Fruit fly (Drosophila melanogaster) whole organism, pupa: ENCODE data around the gene ergic53.

Source experiments
- CG14655 ChIP-seq: fragments of 200-800 bp; sonication (Bioruptor generic); optimal IDR thresholded peaks from 3 replicates; lab custom pipeline; 2017; ENCODE audit warnings: mild to moderate bottlenecking, missing biosample characterization, missing genetic modification reagents, missing genetic modification characterization
- CG34367 ChIP-seq: fragments of 200-800 bp; sonication (Bioruptor generic); optimal IDR thresholded peaks from 2 replicates; lab custom pipeline; 2018; ENCODE audit warnings: missing biosample characterization, mild to moderate bottlenecking, missing genetic modification characterization
- CG8159 ChIP-seq: fragments of 200-800 bp; sonication (Bioruptor generic); optimal IDR thresholded peaks from 3 replicates; lab custom pipeline; 2018; ENCODE audit warnings: missing biosample characterization, mild to moderate bottlenecking, missing genetic modification characterization, moderate library complexity
- CG8301 ChIP-seq: fragments of 200-800 bp; sonication (Bioruptor generic); optimal IDR thresholded peaks from 2 replicates; lab custom pipeline; 2018; ENCODE audit warnings: missing biosample characterization, mild to moderate bottlenecking, missing genetic modification characterization
- D1 ChIP-seq: fragments of 200-800 bp; sonication (Bioruptor generic); optimal IDR thresholded peaks from 2 replicates; lab custom pipeline; 2018; ENCODE audit warnings: missing biosample characterization, mild to moderate bottlenecking, missing genetic modification characterization, moderate library complexity

dm6 chr3L:8582105-8582707 is 47.4 kb downstream of the ergic53 start:
- TF ChIP-seq CG14655 (GFP tag; lab: Kevin White, UChicago) (no peak), CG8301 (tag; lab: Kevin White, UChicago) (no peak), CG34367 (no peak), CG8159 (tag; lab: Kevin White, UChicago) (no peak), D1 (tag; lab: Kevin White, UChicago) (no peak)
